Fruit fly (Drosophila melanogaster) whole organism, embryonic: Measurements from ENCODE around the gene rols.

Experiments
- Abd-B ChIP-seq: fragments of 200-800 bp; sonication (Bioruptor generic); optimal IDR thresholded peaks from 2 replicates; lab custom pipeline; 2018; ENCODE audit warnings: missing biosample characterization, mild to moderate bottlenecking, missing genetic modification characterization, moderate library complexity
- CG11093 ChIP-seq: fragments of 200-800 bp; sonication (Bioruptor generic); IDR thresholded peaks from 3 replicates; pipeline ENCODE4 v1.3.6; 2022; ENCODE audit warnings: missing biosample characterization, missing genetic modification characterization
- CG11398 ChIP-seq: fragments of 200-800 bp; sonication (Bioruptor generic); optimal IDR thresholded peaks from 2 replicates; lab custom pipeline; 2016; ENCODE audit warnings: missing biosample characterization, missing genetic modification characterization
- CG11696 ChIP-seq: fragments of 200-800 bp; sonication (Bioruptor generic); IDR thresholded peaks from 2 replicates; pipeline ENCODE4 v1.3.6; 2022; ENCODE audit warnings: missing biosample characterization, missing genetic modification characterization
- CG13123 ChIP-seq: fragments of 200-800 bp; sonication (Bioruptor generic); optimal IDR thresholded peaks from 2 replicates; lab custom pipeline; 2016; ENCODE audit warnings: missing biosample characterization, missing genetic modification characterization
- CG1529 ChIP-seq: fragments of 200-800 bp; sonication (Bioruptor generic); optimal IDR thresholded peaks from 3 replicates; lab custom pipeline; 2018; ENCODE audit warnings: missing biosample characterization, missing genetic modification characterization
- CG15696 ChIP-seq: fragments of 200-800 bp; sonication (Bioruptor generic); optimal IDR thresholded peaks from 2 replicates; lab custom pipeline; 2019; ENCODE audit warnings: missing biosample characterization, mild to moderate bottlenecking, missing genetic modification characterization, moderate library complexity
- CG1603 ChIP-seq: fragments of 200-800 bp; sonication (Bioruptor generic); optimal IDR thresholded peaks from 2 replicates; lab custom pipeline; 2019; ENCODE audit warnings: missing biosample characterization, mild to moderate bottlenecking, missing genetic modification characterization, moderate library complexity
- CG3163 ChIP-seq: fragments of 200-800 bp; sonication (Bioruptor generic); optimal IDR thresholded peaks from 3 replicates; lab custom pipeline; 2016; ENCODE audit warnings: missing biosample characterization, missing genetic modification characterization
- CG3407 ChIP-seq: fragments of 200-800 bp; sonication (Bioruptor generic); optimal IDR thresholded peaks from 2 replicates; lab custom pipeline; 2018; ENCODE audit warnings: missing biosample characterization, mild to moderate bottlenecking, missing genetic modification characterization
- CG34224 ChIP-seq: fragments of 200-800 bp; sonication (Bioruptor generic); IDR thresholded peaks from 3 replicates; pipeline ENCODE4 v1.3.6; 2022; ENCODE audit warnings: missing biosample characterization, missing genetic modification characterization; ENCODE audit not compliant: partially characterized antibody
- CG34422 ChIP-seq: fragments of 200-800 bp; sonication (Bioruptor generic); IDR thresholded peaks from 3 replicates; pipeline ENCODE4 v1.3.6; 2022; ENCODE audit warnings: missing biosample characterization, missing genetic modification characterization
- CG4820 ChIP-seq: fragments of 200-800 bp; sonication (Bioruptor generic); optimal IDR thresholded peaks from 3 replicates; lab custom pipeline; 2016; ENCODE audit warnings: missing biosample characterization, missing genetic modification characterization
- CG6683 ChIP-seq: fragments of 200-800 bp; sonication (Bioruptor generic); optimal IDR thresholded peaks from 2 replicates; lab custom pipeline; 2017; ENCODE audit warnings: missing biosample characterization, mild to moderate bottlenecking, missing genetic modification characterization, missing genetic modification reagents
- CG6765 ChIP-seq: fragments of 200-800 bp; sonication (Bioruptor generic); optimal IDR thresholded peaks from 3 replicates; lab custom pipeline; 2017; ENCODE audit warnings: missing biosample characterization, mild to moderate bottlenecking, missing genetic modification characterization
- CG6791 ChIP-seq: fragments of 200-800 bp; sonication (Bioruptor generic); IDR thresholded peaks from 3 replicates; pipeline ENCODE4 v1.3.6; 2022; ENCODE audit warnings: missing biosample characterization, missing genetic modification characterization; ENCODE audit not compliant: partially characterized antibody
- CG7357 ChIP-seq: fragments of 200-800 bp; sonication (Bioruptor generic); IDR thresholded peaks from 3 replicates; pipeline ENCODE4 v1.3.6; 2022; ENCODE audit warnings: missing biosample characterization, missing genetic modification characterization
- CG9215 ChIP-seq: fragments of 200-800 bp; sonication (Bioruptor generic); IDR thresholded peaks from 2 replicates; pipeline ENCODE4 v1.3.6; 2022; ENCODE audit warnings: missing biosample characterization, missing genetic modification characterization
- CrebB ChIP-seq: fragments of 200-800 bp; sonication (Bioruptor generic); optimal IDR thresholded peaks from 3 replicates; lab custom pipeline; 2018; ENCODE audit warnings: missing biosample characterization, mild to moderate bottlenecking, missing genetic modification characterization
- Dad ChIP-seq: fragments of 200-800 bp; sonication (Bioruptor generic); optimal IDR thresholded peaks from 3 replicates; lab custom pipeline; 2016; ENCODE audit warnings: missing biosample characterization, missing genetic modification characterization
- Dfd ChIP-seq, 2 experiments: fragments of >200 bp; optimal IDR thresholded peaks; 2 replicates each; lab custom pipeline; 2017; ENCODE audit warnings: missing biosample characterization in 2 of 2, missing genetic modification characterization in 2 of 2
- Dp ChIP-seq: fragments of 200-800 bp; sonication (Bioruptor generic); optimal IDR thresholded peaks from 2 replicates; lab custom pipeline; 2018; ENCODE audit warnings: missing biosample characterization, mild to moderate bottlenecking, missing genetic modification characterization, moderate library complexity
- Gsc ChIP-seq: fragments of 200-800 bp; sonication (Bioruptor generic); IDR thresholded peaks from 2 replicates; pipeline ENCODE4 v1.3.6; 2022; ENCODE audit warnings: missing biosample characterization, missing genetic modification characterization
- HLHmδ ChIP-seq: fragments of 200-800 bp; sonication (Bioruptor generic); optimal IDR thresholded peaks from 2 replicates; lab custom pipeline; 2018; ENCODE audit warnings: missing biosample characterization, mild to moderate bottlenecking, missing genetic modification characterization, moderate library complexity
- Hmx ChIP-seq: fragments of 200-800 bp; sonication (Bioruptor generic); optimal IDR thresholded peaks from 2 replicates; lab custom pipeline; 2016; ENCODE audit warnings: missing biosample characterization, missing genetic modification characterization
- Meics ChIP-seq: fragments of 200-800 bp; sonication (Bioruptor generic); optimal IDR thresholded peaks from 2 replicates; lab custom pipeline; 2017; ENCODE audit warnings: missing biosample characterization, mild to moderate bottlenecking, missing genetic modification characterization
- Nf-YB ChIP-seq: fragments of 200-800 bp; sonication (Bioruptor generic); optimal IDR thresholded peaks from 3 replicates; lab custom pipeline; 2019; ENCODE audit warnings: missing biosample characterization, mild to moderate bottlenecking, missing genetic modification characterization, moderate library complexity
- Sry-δ ChIP-seq: fragments of 200-800 bp; sonication (Bioruptor generic); optimal IDR thresholded peaks from 2 replicates; lab custom pipeline; 2016; ENCODE audit warnings: missing biosample characterization, missing genetic modification characterization
- ac ChIP-seq: fragments of 200-800 bp; sonication (Bioruptor generic); optimal IDR thresholded peaks from 3 replicates; lab custom pipeline; 2017; ENCODE audit warnings: missing biosample characterization, mild to moderate bottlenecking, missing genetic modification characterization
- bab2 ChIP-seq: fragments of 200-800 bp; sonication (Bioruptor generic); optimal IDR thresholded peaks from 2 replicates; lab custom pipeline; 2016; ENCODE audit warnings: missing biosample characterization, missing genetic modification characterization
- cg ChIP-seq: fragments of 200-800 bp; sonication (Bioruptor generic); optimal IDR thresholded peaks from 3 replicates; lab custom pipeline; 2019; ENCODE audit warnings: missing biosample characterization, mild to moderate bottlenecking, missing genetic modification characterization, moderate library complexity
- dysf ChIP-seq: fragments of 200-800 bp; sonication (Bioruptor generic); IDR thresholded peaks from 3 replicates; pipeline ENCODE4 v1.3.6; 2022; ENCODE audit warnings: missing biosample characterization, missing genetic modification characterization
- eyg ChIP-seq: fragments of 200-800 bp; sonication (Bioruptor generic); optimal IDR thresholded peaks from 3 replicates; lab custom pipeline; 2016; ENCODE audit warnings: missing biosample characterization, missing genetic modification characterization
- grau ChIP-seq: fragments of 200-800 bp; optimal IDR thresholded peaks from 3 replicates; lab custom pipeline; 2019; ENCODE audit warnings: missing biosample characterization, mild to moderate bottlenecking, missing genetic modification characterization, moderate library complexity
- gt ChIP-seq: fragments of 200-800 bp; sonication (Bioruptor generic); IDR thresholded peaks from 2 replicates; pipeline ENCODE4 v1.3.6; 2022; ENCODE audit warnings: missing biosample characterization, missing genetic modification characterization
- her ChIP-seq: fragments of 200-800 bp; sonication (Bioruptor generic); optimal IDR thresholded peaks from 2 replicates; lab custom pipeline; 2016; ENCODE audit warnings: missing biosample characterization, missing genetic modification characterization
- kah ChIP-seq: fragments of 200-800 bp; sonication (Bioruptor generic); optimal IDR thresholded peaks from 2 replicates; lab custom pipeline; 2018; ENCODE audit warnings: missing biosample characterization, mild to moderate bottlenecking, missing genetic modification characterization
- ken ChIP-seq: fragments of 200-800 bp; sonication (Bioruptor generic); IDR thresholded peaks from 3 replicates; pipeline ENCODE4 v1.3.6; 2022; ENCODE audit warnings: missing biosample characterization, missing genetic modification characterization
- lbe ChIP-seq: fragments of 200-800 bp; sonication (Bioruptor generic); optimal IDR thresholded peaks from 2 replicates; lab custom pipeline; 2016; ENCODE audit warnings: missing biosample characterization, mild to moderate bottlenecking, missing genetic modification characterization
- lola ChIP-seq, 3 experiments: fragments of >200 bp in 2 of 3; fragments of 200-800 bp in 1 of 3; sonication (Bioruptor generic) in 1 of 3; optimal IDR thresholded peaks; 2 replicates each; lab custom pipeline; 2017 to 2019; ENCODE audit warnings: missing biosample characterization in 3 of 3, missing genetic modification characterization in 3 of 3, mild to moderate bottlenecking in 1 of 3, moderate library complexity in 1 of 3
- mam ChIP-seq: fragments of 200-800 bp; sonication (Bioruptor generic); optimal IDR thresholded peaks from 3 replicates; lab custom pipeline; 2016; ENCODE audit warnings: missing biosample characterization, missing genetic modification characterization
- nau ChIP-seq: fragments of 200-800 bp; sonication (Bioruptor generic); optimal IDR thresholded peaks from 3 replicates; lab custom pipeline; 2017; ENCODE audit warnings: missing biosample characterization, mild to moderate bottlenecking, missing genetic modification characterization, missing genetic modification reagents
- oc ChIP-seq: fragments of 200-800 bp; sonication (Bioruptor generic); optimal IDR thresholded peaks from 2 replicates; lab custom pipeline; 2018; ENCODE audit warnings: missing biosample characterization, mild to moderate bottlenecking, missing genetic modification characterization, moderate library complexity
- pb ChIP-seq: fragments of 200-800 bp; sonication (Bioruptor generic); optimal IDR thresholded peaks from 3 replicates; lab custom pipeline; 2016; ENCODE audit warnings: missing biosample characterization, missing genetic modification characterization
- prd ChIP-seq, 3 experiments: fragments of >200 bp in 2 of 3; fragments of 200-800 bp in 1 of 3; sonication (Bioruptor generic) in 1 of 3; optimal IDR thresholded peaks in 2 of 3; IDR thresholded peaks in 1 of 3; 2 replicates in 2 of 3; 3 replicates in 1 of 3; pipeline versions ENCODE4 v1.3.6 to Lab custom; 2017 to 2022; ENCODE audit warnings: missing biosample characterization in 1 of 3, missing genetic modification characterization in 1 of 3
- pzg ChIP-seq: fragments of 200-800 bp; sonication (Bioruptor generic); optimal IDR thresholded peaks from 3 replicates; lab custom pipeline; 2018; ENCODE audit warnings: missing biosample characterization, mild to moderate bottlenecking, missing genetic modification characterization, moderate library complexity
- row ChIP-seq: fragments of 200-800 bp; sonication (Bioruptor generic); IDR thresholded peaks from 3 replicates; pipeline ENCODE4 v1.3.6; 2022; ENCODE audit warnings: missing biosample characterization, missing genetic modification characterization
- slp2 ChIP-seq: fragments of 200-800 bp; sonication (Bioruptor generic); optimal IDR thresholded peaks from 2 replicates; lab custom pipeline; 2016; ENCODE audit warnings: missing biosample characterization, missing genetic modification characterization
- twi ChIP-seq: fragments of 200-800 bp; optimal IDR thresholded peaks from 2 replicates; lab custom pipeline; 2019; ENCODE audit warnings: missing biosample characterization, mild to moderate bottlenecking, missing genetic modification characterization, moderate library complexity

The rols gene

DNA sequence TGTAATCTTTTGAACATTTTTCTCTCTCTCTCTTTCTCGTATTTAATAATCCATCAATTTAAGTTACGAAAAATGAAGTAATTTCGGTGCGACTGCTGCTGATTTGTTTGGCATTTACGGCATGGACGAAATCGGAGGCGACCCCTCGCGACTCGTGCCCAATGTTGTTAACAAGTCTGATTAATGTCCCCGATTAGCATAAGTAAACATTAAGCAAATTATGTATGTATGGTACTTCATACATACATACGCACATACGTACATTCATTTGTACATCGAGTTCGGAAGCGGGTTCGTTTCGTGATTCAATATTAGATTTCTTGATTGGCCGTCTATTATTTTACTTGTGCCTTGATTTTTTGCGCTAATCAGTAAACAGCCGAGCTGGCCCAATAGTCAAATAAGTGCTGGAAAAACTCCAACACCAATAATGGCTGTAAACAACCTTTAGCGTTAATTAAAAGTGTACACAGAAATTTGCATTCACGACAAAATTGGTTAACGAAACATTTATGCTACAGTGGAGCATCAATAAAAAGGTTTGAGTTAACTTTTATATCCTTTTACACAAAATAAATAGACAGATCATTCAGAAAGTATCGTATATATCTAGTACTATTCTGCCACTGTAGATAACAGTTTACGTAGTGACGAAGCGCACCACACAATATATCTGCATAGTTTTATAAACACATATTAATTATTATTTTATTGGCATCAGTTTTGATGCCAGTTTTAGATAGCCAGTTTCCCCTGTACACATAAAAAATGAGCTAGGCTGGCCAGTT is 26.4 kb upstream of the rols start (continued):
- TF ChIP-seq lola (GFP tag; optimal IDR thresholded peaks at IDR 0.05; lab: Kevin White, UChicago) (no peak), Hmx (GFP tag; lab: Kevin White, UChicago) (no peak), row (GFP tag; lab: Robert Waterston, UW) (peak; percentile 84), lbe (GFP tag; lab: Kevin White, UChicago) (no peak), nau (GFP tag; lab: Kevin White, UChicago) (peak; percentile 64), CG13123 (no peak), oc (tag; lab: Kevin White, UChicago) (no peak), kah (no peak), CG3163 (no peak), slp2 (GFP tag; lab: Kevin White, UChicago) (no peak), CrebB (tag; lab: Kevin White, UChicago) (no peak), ken (GFP tag; lab: Robert Waterston, UW) (0 out of 3 replicates have a peak, but pooled peaks have one; percentile 55), CG1529 (GFP tag; lab: Kevin White, UChicago) (peak; percentile 12), CG15696 (tag; lab: Kevin White, UChicago) (peak; percentile 10), CG11093 (GFP tag; lab: Robert Waterston, UW) (peak; percentile 62), grau (peak; percentile 94), prd (optimal IDR thresholded peaks at IDR 0.05; lab: Kevin White, UChicago) (no peak), prd (GFP tag; IDR thresholded peaks at IDR 0.05; lab: Robert Waterston, UW) (peak; percentile 76), CG9215 (GFP tag; lab: Robert Waterston, UW) (no peak), Abd-B (GFP tag; lab: Kevin White, UChicago) (peak; percentile 62), gt (GFP tag; lab: Robert Waterston, UW) (no peak), CG11398 (peak; percentile 15), CG6791 (GFP tag; lab: Robert Waterston, UW) (no peak), pzg (GFP tag; lab: Kevin White, UChicago) (no peak), eyg (GFP tag; lab: Kevin White, UChicago) (peak; percentile 15), mam (GFP tag; lab: Kevin White, UChicago) (peak; percentile 56), Sry-δ (GFP tag; lab: Kevin White, UChicago) (peak; percentile 3), Dad (GFP tag; lab: Kevin White, UChicago) (no peak), CG34224 (no peak), CG7357 (GFP tag; lab: Robert Waterston, UW) (no peak; the same call in 2 of the 3 replicates), cg (GFP tag; lab: Kevin White, UChicago) (no peak), CG34422 (GFP tag; lab: Robert Waterston, UW) (peak; percentile 73; the same call in 2 of the 3 replicates), CG1603 (tag; lab: Kevin White, UChicago) (peak; percentile 17), Nf-YB (peak; percentile 24), CG6765 (GFP tag; lab: Kevin White, UChicago) (peak; percentile 60), dysf (GFP tag; lab: Robert Waterston, UW) (peak; percentile 81), pb (GFP tag; lab: Kevin White, UChicago) (no peak), CG4820 (GFP tag; lab: Kevin White, UChicago) (peak; percentile 2), HLHmδ (GFP tag; lab: Kevin White, UChicago) (no peak), Meics (peak; percentile 89), CG11696 (GFP tag; lab: Robert Waterston, UW) (no peak), twi (tag; lab: Kevin White, UChicago) (peak; percentile 23), Gsc (GFP tag; lab: Robert Waterston, UW) (no peak), CG3407 (peak; percentile 1), bab2 (GFP tag; lab: Kevin White, UChicago) (peak; percentile 43), her (GFP tag; lab: Kevin White, UChicago) (no peak), Dfd (GFP tag; optimal IDR thresholded peaks at IDR 0.05; lab: Kevin White, UChicago) (no peak), CG6683 (GFP tag; lab: Kevin White, UChicago) (peak; percentile 18), ac (GFP tag; lab: Kevin White, UChicago) (no peak), Dp (GFP tag; lab: Kevin White, UChicago) (no peak)
